Worm (Caenorhabditis elegans): ENCODE measurements around the gene F40G9.15.

DNA sequence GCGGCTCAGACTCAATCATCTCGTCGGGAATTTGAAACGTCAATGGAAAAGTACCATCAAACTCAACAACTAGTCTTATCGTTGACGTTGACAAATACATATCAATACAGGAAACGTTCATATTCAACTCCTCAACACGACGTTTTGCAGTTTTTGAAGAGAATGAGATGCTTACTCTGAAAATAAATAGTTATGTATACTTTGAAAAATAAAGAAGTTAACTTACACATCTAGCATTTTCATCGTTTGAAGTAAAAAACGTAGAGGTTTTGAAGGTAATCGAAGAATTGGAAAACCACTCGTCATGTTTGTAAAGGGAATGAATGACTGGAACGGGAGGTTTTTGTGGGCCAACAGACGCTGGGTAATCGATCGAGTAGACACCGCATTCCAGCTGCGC is 41.3 kb upstream of the F40G9.15 start, which contains the start of gene fbxb-81:
- TF ChIP-seq C17E4.6 (GFP tag; IDR thresholded peaks at IDR 0.05), result no peak
- no peak for TF ChIP-seq F10E7.11 (tag; optimal IDR thresholded peaks at IDR 0.05)
- no peak for TF ChIP-seq F49E8.2 (tag; optimal IDR thresholded peaks at IDR 0.05; ENCODE audit: insufficient read depth)
- TF ChIP-seq pha-4 (tag; optimal IDR thresholded peaks at IDR 0.05), result no peak
- no peak for TF ChIP-seq ceh-100 (GFP tag; IDR thresholded peaks at IDR 0.05)

Data from whole organism, young adult.